Fruit fly (Drosophila melanogaster) whole organism, embryonic: ENCODE data around the gene Mkp3.

Experiments used
- Aef1 ChIP-seq: fragments of 200-800 bp; sonication (Bioruptor generic); IDR thresholded peaks from 3 replicates; pipeline ENCODE4 v1.3.6; 2022; ENCODE audit warnings: missing biosample characterization, missing genetic modification characterization
- Antp ChIP-seq: fragments of 200-800 bp; sonication (Bioruptor generic); optimal IDR thresholded peaks from 3 replicates; lab custom pipeline; 2016; ENCODE audit warnings: missing biosample characterization, missing genetic modification characterization
- CG10979 ChIP-seq: fragments of 200-800 bp; sonication (Bioruptor generic); optimal IDR thresholded peaks from 2 replicates; lab custom pipeline; 2018; ENCODE audit warnings: missing biosample characterization, mild to moderate bottlenecking, missing genetic modification characterization, moderate library complexity
- CG11247 ChIP-seq: fragments of 200-800 bp; sonication (Bioruptor generic); IDR thresholded peaks from 2 replicates; pipeline ENCODE4 v1.3.6; 2022; ENCODE audit warnings: missing biosample characterization, missing genetic modification characterization
- CG11456 ChIP-seq: fragments of 200-800 bp; sonication (Bioruptor generic); IDR thresholded peaks from 3 replicates; pipeline ENCODE4 v1.3.6; 2022; ENCODE audit warnings: missing biosample characterization, missing genetic modification characterization
- CG11695 ChIP-seq: fragments of 200-800 bp; sonication (Bioruptor generic); IDR thresholded peaks from 3 replicates; pipeline ENCODE4 v1.3.6; 2022; ENCODE audit warnings: missing biosample characterization, missing genetic modification characterization
- CG12744 ChIP-seq: fragments of 200-800 bp; sonication (Bioruptor generic); optimal IDR thresholded peaks from 2 replicates; lab custom pipeline; 2016; ENCODE audit warnings: missing biosample characterization, missing genetic modification characterization
- CG15011 ChIP-seq: fragments of 200-800 bp; sonication (Bioruptor generic); optimal IDR thresholded peaks from 3 replicates; lab custom pipeline; 2018; ENCODE audit warnings: missing biosample characterization, mild to moderate bottlenecking, missing genetic modification characterization
- CG16779 ChIP-seq: fragments of 200-800 bp; sonication (Bioruptor generic); IDR thresholded peaks from 2 replicates; pipeline ENCODE4 v1.3.6; 2022; ENCODE audit warnings: missing biosample characterization, missing genetic modification characterization
- CG16813 ChIP-seq: fragments of 200-800 bp; sonication (Bioruptor generic); IDR thresholded peaks from 3 replicates; pipeline ENCODE4 v1.3.6; 2022; ENCODE audit warnings: missing biosample characterization, missing genetic modification characterization; ENCODE audit not compliant: partially characterized antibody
- CG16863 ChIP-seq: fragments of 200-800 bp; sonication (Bioruptor generic); optimal IDR thresholded peaks from 3 replicates; lab custom pipeline; 2016; ENCODE audit warnings: missing biosample characterization, missing genetic modification characterization
- CG17186 ChIP-seq: fragments of 200-800 bp; sonication (Bioruptor generic); optimal IDR thresholded peaks from 3 replicates; lab custom pipeline; 2017; ENCODE audit warnings: missing biosample characterization, missing genetic modification reagents, missing genetic modification characterization
- CG17328 ChIP-seq: fragments of 200-800 bp; sonication (Bioruptor generic); IDR thresholded peaks from 2 replicates; pipeline ENCODE4 v1.3.6; 2022; ENCODE audit warnings: missing biosample characterization, missing genetic modification characterization
- CG17912 ChIP-seq: fragments of 200-800 bp; sonication (Bioruptor generic); optimal IDR thresholded peaks from 2 replicates; lab custom pipeline; 2018; ENCODE audit warnings: missing biosample characterization, mild to moderate bottlenecking, missing genetic modification characterization
- CG2199 ChIP-seq: fragments of 200-800 bp; sonication (Bioruptor generic); IDR thresholded peaks from 3 replicates; pipeline ENCODE4 v1.3.6; 2022; ENCODE audit warnings: missing biosample characterization, missing genetic modification characterization
- CG30020 ChIP-seq: fragments of 200-800 bp; optimal IDR thresholded peaks from 2 replicates; lab custom pipeline; 2019; ENCODE audit warnings: missing biosample characterization, mild to moderate bottlenecking, missing genetic modification characterization, moderate library complexity
- CG4424 ChIP-seq: fragments of 200-800 bp; sonication (Bioruptor generic); optimal IDR thresholded peaks from 3 replicates; lab custom pipeline; 2016; ENCODE audit warnings: missing biosample characterization, missing genetic modification characterization
- CG7271 ChIP-seq: fragments of 200-800 bp; sonication (Bioruptor generic); optimal IDR thresholded peaks from 2 replicates; lab custom pipeline; 2018; ENCODE audit warnings: missing biosample characterization, mild to moderate bottlenecking, missing genetic modification characterization, moderate library complexity
- CG7745 ChIP-seq: fragments of 200-800 bp; sonication (Bioruptor generic); optimal IDR thresholded peaks from 2 replicates; lab custom pipeline; 2018; ENCODE audit warnings: missing biosample characterization, mild to moderate bottlenecking, missing genetic modification characterization, moderate library complexity
- CG9817 ChIP-seq: fragments of 200-800 bp; sonication (Bioruptor generic); optimal IDR thresholded peaks from 2 replicates; lab custom pipeline; 2018; ENCODE audit warnings: missing biosample characterization, mild to moderate bottlenecking, missing genetic modification characterization, moderate library complexity
- Dfd ChIP-seq, 2 experiments: fragments of >200 bp; optimal IDR thresholded peaks; 2 replicates each; lab custom pipeline; 2017; ENCODE audit warnings: missing biosample characterization in 2 of 2, missing genetic modification characterization in 2 of 2
- Elba2 ChIP-seq: fragments of 200-800 bp; sonication (Bioruptor generic); optimal IDR thresholded peaks from 3 replicates; lab custom pipeline; 2016; ENCODE audit warnings: missing biosample characterization, missing genetic modification characterization
- HHEX ChIP-seq: fragments of 200-800 bp; sonication (Bioruptor generic); optimal IDR thresholded peaks from 3 replicates; lab custom pipeline; 2017; ENCODE audit warnings: missing biosample characterization, mild to moderate bottlenecking, missing genetic modification characterization, missing genetic modification reagents
- HLH4C ChIP-seq: fragments of 200-800 bp; sonication (Bioruptor generic); IDR thresholded peaks from 3 replicates; pipeline ENCODE4 v1.3.6; 2022; ENCODE audit warnings: missing biosample characterization, missing genetic modification characterization; ENCODE audit not compliant: partially characterized antibody
- Lhr ChIP-seq: fragments of 200-800 bp; sonication (Bioruptor generic); optimal IDR thresholded peaks from 3 replicates; lab custom pipeline; 2017; ENCODE audit warnings: mild to moderate bottlenecking, missing biosample characterization, missing genetic modification reagents, missing genetic modification characterization
- Meics ChIP-seq: fragments of 200-800 bp; sonication (Bioruptor generic); optimal IDR thresholded peaks from 2 replicates; lab custom pipeline; 2017; ENCODE audit warnings: missing biosample characterization, mild to moderate bottlenecking, missing genetic modification characterization
- NC2β ChIP-seq: fragments of 200-800 bp; sonication (Bioruptor generic); optimal IDR thresholded peaks from 2 replicates; lab custom pipeline; 2016; ENCODE audit warnings: missing biosample characterization, missing genetic modification characterization
- PHDP ChIP-seq: fragments of 200-800 bp; sonication (Bioruptor generic); optimal IDR thresholded peaks from 3 replicates; lab custom pipeline; 2018; ENCODE audit warnings: missing biosample characterization, mild to moderate bottlenecking, missing genetic modification characterization, moderate library complexity
- Pdp1 ChIP-seq, 2 experiments: fragments of 200-800 bp; sonication (Bioruptor generic); optimal IDR thresholded peaks; 3 replicates each; lab custom pipeline; 2016; ENCODE audit warnings: missing biosample characterization in 2 of 2, missing genetic modification characterization in 2 of 2, mild to moderate bottlenecking in 1 of 2, moderate library complexity in 1 of 2
- Ravus ChIP-seq: fragments of 200-800 bp; sonication (Bioruptor generic); IDR thresholded peaks from 2 replicates; pipeline ENCODE4 v1.3.6; 2022; ENCODE audit warnings: missing biosample characterization, missing genetic modification characterization
- ac ChIP-seq: fragments of 200-800 bp; sonication (Bioruptor generic); optimal IDR thresholded peaks from 3 replicates; lab custom pipeline; 2017; ENCODE audit warnings: missing biosample characterization, mild to moderate bottlenecking, missing genetic modification characterization
- ase ChIP-seq: fragments of 200-800 bp; sonication (Bioruptor generic); IDR thresholded peaks from 3 replicates; pipeline ENCODE4 v1.3.6; 2022; ENCODE audit warnings: missing biosample characterization, missing genetic modification characterization
- ash1 ChIP-seq: fragments of 200-800 bp; sonication (Bioruptor generic); optimal IDR thresholded peaks from 2 replicates; lab custom pipeline; 2018; ENCODE audit warnings: missing biosample characterization, mild to moderate bottlenecking, missing genetic modification characterization
- chm ChIP-seq: fragments of 200-800 bp; sonication (Bioruptor generic); IDR thresholded peaks from 2 replicates; pipeline ENCODE4 v1.3.6; 2022; ENCODE audit warnings: missing biosample characterization, missing genetic modification characterization
- crc ChIP-seq: fragments of 200-800 bp; sonication (Bioruptor generic); optimal IDR thresholded peaks from 2 replicates; lab custom pipeline; 2016; ENCODE audit warnings: missing biosample characterization, missing genetic modification characterization
- croc ChIP-seq: fragments of 200-800 bp; sonication (Bioruptor generic); conservative IDR thresholded peaks from 3 replicates; pipeline ENCODE4 v1.3.6; 2022; ENCODE audit warnings: missing biosample characterization, missing genetic modification characterization
- dan ChIP-seq: fragments of 200-800 bp; sonication (Bioruptor generic); IDR thresholded peaks from 2 replicates; pipeline ENCODE4 v1.3.6; 2022; ENCODE audit warnings: missing biosample characterization, missing genetic modification characterization
- ftz-f1 ChIP-seq: fragments of 200-800 bp; sonication (Bioruptor generic); optimal IDR thresholded peaks from 2 replicates; lab custom pipeline; 2016; ENCODE audit warnings: missing biosample characterization, missing genetic modification characterization
- gsb ChIP-seq: fragments of 200-800 bp; sonication (Bioruptor generic); IDR thresholded peaks from 2 replicates; pipeline ENCODE4 v1.3.6; 2022; ENCODE audit warnings: missing biosample characterization, missing genetic modification characterization
- kah ChIP-seq: fragments of 200-800 bp; sonication (Bioruptor generic); optimal IDR thresholded peaks from 2 replicates; lab custom pipeline; 2018; ENCODE audit warnings: missing biosample characterization, mild to moderate bottlenecking, missing genetic modification characterization
- kni ChIP-seq: fragments of 200-800 bp; sonication (Bioruptor generic); optimal IDR thresholded peaks from 3 replicates; lab custom pipeline; 2017; ENCODE audit warnings: mild to moderate bottlenecking, missing biosample characterization, missing genetic modification reagents, missing genetic modification characterization
- nmo ChIP-seq: fragments of 200-800 bp; sonication (Bioruptor generic); optimal IDR thresholded peaks from 2 replicates; lab custom pipeline; 2018; ENCODE audit warnings: missing biosample characterization, mild to moderate bottlenecking, missing genetic modification characterization, moderate library complexity
- odd ChIP-seq: fragments of 200-800 bp; sonication (Bioruptor generic); optimal IDR thresholded peaks from 2 replicates; lab custom pipeline; 2017; ENCODE audit warnings: missing biosample characterization, mild to moderate bottlenecking, missing genetic modification characterization
- sc ChIP-seq, 3 experiments: fragments of >200 bp in 2 of 3; fragments of 200-800 bp in 1 of 3; sonication (Bioruptor generic) in 1 of 3; optimal IDR thresholded peaks; 2 replicates in 2 of 3; 3 replicates in 1 of 3; lab custom pipeline; 2017; ENCODE audit warnings: mild to moderate bottlenecking in 1 of 3, missing biosample characterization in 1 of 3, missing genetic modification characterization in 1 of 3, missing genetic modification reagents in 1 of 3
- sd ChIP-seq: fragments of 200-800 bp; sonication (Bioruptor generic); optimal IDR thresholded peaks from 3 replicates; lab custom pipeline; 2018; ENCODE audit warnings: missing biosample characterization, mild to moderate bottlenecking, missing genetic modification characterization, moderate library complexity
- usp ChIP-seq: fragments of >200 bp; optimal IDR thresholded peaks from 2 replicates; lab custom pipeline; 2017; ENCODE audit warnings: missing biosample characterization, missing genetic modification characterization
- wek ChIP-seq: fragments of 200-800 bp; sonication (Bioruptor generic); optimal IDR thresholded peaks from 3 replicates; lab custom pipeline; 2018; ENCODE audit warnings: missing biosample characterization, mild to moderate bottlenecking, missing genetic modification characterization, moderate library complexity

The Mkp3 gene

dm6 chr3L:19062472-19063409, 23.5 kb downstream of the Mkp3 start, which contains the start of the genes Ugt316A1 and Sfxn2 (continued):
- TF ChIP-seq usp (GFP tag; lab: Kevin White, UChicago): no peak
- 0 out of 3 replicates have a peak, but pooled peaks have one; percentile 59 for TF ChIP-seq CG11456 (GFP tag; lab: Robert Waterston, UW)
- peak; percentile 8 for TF ChIP-seq PHDP
- no peak for TF ChIP-seq CG7745 (tag; lab: Kevin White, UChicago)
- TF ChIP-seq CG17328 (GFP tag; lab: Robert Waterston, UW): peak; percentile 41; the same call in 1 of the 2 replicates
- TF ChIP-seq Dfd (GFP tag; optimal IDR thresholded peaks at IDR 0.05; lab: Kevin White, UChicago): peak in 1 of 2 experiments; percentile 92
- peak; percentile 39 for TF ChIP-seq CG4424 (GFP tag; lab: Kevin White, UChicago)
- no peak for TF ChIP-seq CG15011 (GFP tag; lab: Kevin White, UChicago)
- no peak for TF ChIP-seq CG2199
- peak; percentile 91 for TF ChIP-seq Elba2 (GFP tag; lab: Kevin White, UChicago)
- 0 out of 3 replicates have a peak, but pooled peaks have one; percentile 51 for TF ChIP-seq HLH4C (GFP tag; lab: Robert Waterston, UW)
- peak; percentile 55 for TF ChIP-seq sd (tag; lab: Kevin White, UChicago)
- TF ChIP-seq gsb: no peak
- TF ChIP-seq dan (GFP tag; lab: Robert Waterston, UW): no peak
- TF ChIP-seq NC2β (GFP tag; lab: Kevin White, UChicago): peak; percentile 36
- TF ChIP-seq crc (GFP tag; lab: Kevin White, UChicago): peak; percentile 20
- TF ChIP-seq CG16863 (GFP tag; lab: Kevin White, UChicago): no peak
- 0 out of 3 replicates have a peak, but pooled peaks have one; percentile 21 for TF ChIP-seq ase
- TF ChIP-seq chm (GFP tag; lab: Robert Waterston, UW): peak; percentile 34; the same call in 1 of the 2 replicates
- TF ChIP-seq CG10979: peak; percentile 48
- TF ChIP-seq kni: no peak
- TF ChIP-seq Meics (GFP tag; lab: Kevin White, UChicago): peak; percentile 2
- peak; percentile 81 for TF ChIP-seq nmo (GFP tag; lab: Kevin White, UChicago)
- no peak for TF ChIP-seq ftz-f1 (GFP tag; lab: Kevin White, UChicago)
- peak; percentile 49 for TF ChIP-seq CG9817 (tag; lab: Kevin White, UChicago)
- TF ChIP-seq odd (GFP tag; lab: Kevin White, UChicago): no peak
- TF ChIP-seq Antp: peak; percentile 14
- TF ChIP-seq CG17912 (GFP tag; lab: Kevin White, UChicago): no peak
- no peak for TF ChIP-seq HHEX (GFP tag; lab: Kevin White, UChicago)
- no peak for TF ChIP-seq ac (GFP tag; lab: Kevin White, UChicago)
- peak; percentile 33 for TF ChIP-seq CG17186 (GFP tag; lab: Kevin White, UChicago)
- TF ChIP-seq Lhr (GFP tag; lab: Kevin White, UChicago): peak; percentile 97
- no peak for TF ChIP-seq sc (optimal IDR thresholded peaks at IDR 0.05; lab: Kevin White, UChicago)
- TF ChIP-seq sc (GFP tag; optimal IDR thresholded peaks at IDR 0.05; lab: Kevin White, UChicago): no peak
- TF ChIP-seq wek (GFP tag; lab: Kevin White, UChicago): no peak
- peak; percentile 38 for TF ChIP-seq CG12744
- no peak for TF ChIP-seq kah
- no peak for TF ChIP-seq croc (GFP tag; lab: Robert Waterston, UW)
- TF ChIP-seq CG16779 (GFP tag; lab: Robert Waterston, UW): no peak
- peak; percentile 7; the same call in 1 of the 3 replicates for TF ChIP-seq CG16813 (GFP tag; lab: Robert Waterston, UW)
- peak; percentile 25; the same call in 2 of the 3 replicates for TF ChIP-seq Aef1 (GFP tag; lab: Robert Waterston, UW)
- no peak for TF ChIP-seq Ravus
- 0 out of 3 replicates have a peak, but pooled peaks have one; percentile 22 for TF ChIP-seq CG11695
- no peak for TF ChIP-seq ash1 (GFP tag; lab: Kevin White, UChicago)
- TF ChIP-seq CG30020 (tag; lab: Kevin White, UChicago): peak; percentile 11
- peak; percentile 6 to 19 for TF ChIP-seq Pdp1 (GFP tag; optimal IDR thresholded peaks at IDR 0.05; lab: Kevin White, UChicago)
- TF ChIP-seq CG11247 (GFP tag; lab: Robert Waterston, UW): no peak
- no peak for TF ChIP-seq CG7271 (tag; lab: Kevin White, UChicago)
